Fruit fly (Drosophila melanogaster): ENCODE data around the gene CG5664.

CG5664 gene

DNA sequence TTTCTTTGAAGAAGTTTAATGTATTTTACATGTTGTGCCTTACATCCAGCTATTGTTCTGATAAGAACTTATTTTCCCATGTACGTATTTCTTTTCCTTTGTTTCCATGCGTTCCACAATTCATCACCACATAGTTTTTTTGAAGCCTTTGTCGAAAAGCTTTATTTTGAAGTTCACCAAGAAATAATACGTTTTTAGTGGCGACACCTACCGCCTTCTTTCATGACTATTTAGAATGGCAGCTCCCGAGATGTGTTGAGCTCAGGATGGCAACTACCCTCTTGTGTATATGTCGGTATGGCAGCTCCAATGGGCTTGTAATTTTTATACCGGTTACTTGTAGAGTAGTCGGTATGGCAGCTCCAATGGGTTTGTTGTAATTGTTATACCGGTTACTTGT lies 42.7 kb upstream of the CG5664 start (continued):
- TF ChIP-seq nerfin-1 (tag; optimal IDR thresholded peaks at IDR 0.05) (no peak), HLH3B (GFP tag; IDR thresholded peaks at IDR 0.05) (no peak), CG15514 (GFP tag; optimal IDR thresholded peaks at IDR 0.05) (peak; percentile 46), PHDP (tag; optimal IDR thresholded peaks at IDR 0.05) (peak; percentile 25), H15 (GFP tag; IDR thresholded peaks at IDR 0.05) (no peak), Blimp-1 (GFP tag; optimal IDR thresholded peaks at IDR 0.05) (no peak), CG13287 (GFP tag; IDR thresholded peaks at IDR 0.05; ENCODE audit: partially characterized antibody) (peak; percentile 60), CG18011 (GFP tag; optimal IDR thresholded peaks at IDR 0.05) (no peak), Med (GFP tag) (peak; percentile 92), vfl (GFP tag; optimal IDR thresholded peaks at IDR 0.05) (peak; percentile 9), Bgb (GFP tag; IDR thresholded peaks at IDR 0.05; ENCODE audit: partially characterized antibody) (peak; percentile 52; the same call in 1 of the 2 replicates), CG14860 (GFP tag; IDR thresholded peaks at IDR 0.05; ENCODE audit: partially characterized antibody) (no peak), lilli (GFP tag; optimal IDR thresholded peaks at IDR 0.05) (peak; percentile 19), CHES-1-like (GFP tag; optimal IDR thresholded peaks at IDR 0.05) (peak; percentile 43), CG6654 (GFP tag; optimal IDR thresholded peaks at IDR 0.05) (no peak), Sox102F (GFP tag; optimal IDR thresholded peaks at IDR 0.05) (no peak), CG2202 (tag; optimal IDR thresholded peaks at IDR 0.05) (no peak), CG4424 (GFP tag; optimal IDR thresholded peaks at IDR 0.05) (peak; percentile 25), Meics (GFP tag; optimal IDR thresholded peaks at IDR 0.05) (no peak), Atf-2 (GFP tag; optimal IDR thresholded peaks at IDR 0.05) (no peak), Nf-YC (tag; optimal IDR thresholded peaks at IDR 0.05) (no peak), nau (GFP tag; optimal IDR thresholded peaks at IDR 0.05) (no peak), maf-S (GFP tag; optimal IDR thresholded peaks at IDR 0.05) (no peak), NC2α (GFP tag; optimal IDR thresholded peaks at IDR 0.05) (no peak), kay (GFP tag; optimal IDR thresholded peaks at IDR 0.05) (no peak), zfh2 (GFP tag; optimal IDR thresholded peaks at IDR 0.05) (no peak), CG31365 (tag; optimal IDR thresholded peaks at IDR 0.05) (peak; percentile 68), CG10431 (GFP tag; optimal IDR thresholded peaks at IDR 0.05) (peak; percentile 94), dan (GFP tag; IDR thresholded peaks at IDR 0.05) (no peak), CG6689 (GFP tag; IDR thresholded peaks at IDR 0.05) (no peak), slbo (GFP tag; IDR thresholded peaks at IDR 0.05) (peak; percentile 51; the same call in 1 of the 2 replicates), CG16779 (GFP tag; IDR thresholded peaks at IDR 0.05) (no peak), CkIIα-i1 (GFP tag; IDR thresholded peaks at IDR 0.05) (no peak), CG18599 (GFP tag; optimal IDR thresholded peaks at IDR 0.05) (no peak), Spps (tag; optimal IDR thresholded peaks at IDR 0.05) (no peak), dimm (GFP tag; IDR thresholded peaks at IDR 0.05) (no peak), exex (tag; optimal IDR thresholded peaks at IDR 0.05) (no peak), CG34376 (GFP tag; optimal IDR thresholded peaks at IDR 0.05) (no peak), CG11247 (GFP tag; IDR thresholded peaks at IDR 0.05) (no peak), Aef1 (GFP tag; IDR thresholded peaks at IDR 0.05) (no peak), oc (tag; optimal IDR thresholded peaks at IDR 0.05) (no peak), tgo (GFP tag; IDR thresholded peaks at IDR 0.05) (no peak), dmrt99B (tag; optimal IDR thresholded peaks at IDR 0.05) (no peak), Hr51 (GFP tag; optimal IDR thresholded peaks at IDR 0.05) (peak in 1 of 2 experiments; percentile 25), CG31441 (GFP tag; IDR thresholded peaks at IDR 0.05) (no peak), sd (tag; optimal IDR thresholded peaks at IDR 0.05) (no peak), MTF-1 (GFP tag; optimal IDR thresholded peaks at IDR 0.05; ENCODE audit: borderline replicate concordance) (no peak), peb (GFP tag; IDR thresholded peaks at IDR 0.05) (no peak), cad (GFP tag; optimal IDR thresholded peaks at IDR 0.05) (no peak), Fer1 (GFP tag; optimal IDR thresholded peaks at IDR 0.05) (peak; percentile 53), CG7839 (tag; optimal IDR thresholded peaks at IDR 0.05) (no peak)
